Worm (Caenorhabditis elegans) whole organism, L1 larva: ENCODE data around the gene npr-41.
"Not testable (repeated sequence)": the region's sequence is repeated elsewhere in the genome, so short reads cannot be mapped to it uniquely, and the experiment has no call there.

Experiments
- C16A3.4 ChIP-seq: fragments of 150-350 bp; optimal IDR thresholded peaks from 2 replicates; lab custom pipeline; 2014; ENCODE audit warnings: missing biosample characterization, missing genetic modification characterization
- egl-27 ChIP-seq, 2 experiments: fragments of 150-350 bp in 1 of 2; sonication (generic microtip); optimal IDR thresholded peaks; 3 replicates each; lab custom pipeline; 2017 to 2018; ENCODE audit warnings: missing biosample characterization in 2 of 2, missing genetic modification characterization in 2 of 2, missing genetic modification reagents in 2 of 2
- ets-5 ChIP-seq: fragments of 200-800 bp; sonication (Bioruptor generic); IDR thresholded peaks from 2 replicates; pipeline ENCODE4 v1.3.6; 2022; ENCODE audit warnings: missing genetic modification characterization, missing compliant biosample characterization
- fkh-10 ChIP-seq: sonication (generic microtip); optimal IDR thresholded peaks from 2 replicates; lab custom pipeline; 2017; ENCODE audit warnings: missing biosample characterization, missing genetic modification reagents, missing genetic modification characterization
- hlh-17 ChIP-seq: fragments of 200-800 bp; sonication (Bioruptor generic); optimal IDR thresholded peaks from 2 replicates; lab custom pipeline; 2018; ENCODE audit warnings: missing genetic modification characterization, mild to moderate bottlenecking, missing compliant biosample characterization, moderate library complexity, borderline replicate concordance
- hpl-2 ChIP-seq: fragments of 150-350 bp; optimal IDR thresholded peaks from 2 replicates; lab custom pipeline; 2014; ENCODE audit warnings: missing biosample characterization, missing genetic modification reagents, missing genetic modification characterization
- irx-1 ChIP-seq: sonication (generic microtip); optimal IDR thresholded peaks from 2 replicates; lab custom pipeline; 2016; ENCODE audit warnings: missing genetic modification characterization, missing compliant biosample characterization
- isw-1 ChIP-seq: fragments of 200-800 bp; sonication (Bioruptor generic); IDR thresholded peaks from 2 replicates; pipeline ENCODE4 v1.3.6; 2022; ENCODE audit warnings: missing genetic modification characterization, missing compliant biosample characterization
- lin-35 ChIP-seq, 2 experiments: fragments of 150-350 bp; optimal IDR thresholded peaks; 2 replicates each; lab custom pipeline; 2014; ENCODE audit warnings: missing biosample characterization in 2 of 2, missing genetic modification characterization in 2 of 2, missing genetic modification reagents in 2 of 2
- pax-3 ChIP-seq: fragments of 200-800 bp; sonication (Bioruptor generic); optimal IDR thresholded peaks from 2 replicates; lab custom pipeline; 2018; ENCODE audit warnings: mild to moderate bottlenecking, missing genetic modification characterization, moderate library complexity, missing compliant biosample characterization
- skn-1 ChIP-seq: fragments of 150-350 bp; optimal IDR thresholded peaks from 2 replicates; lab custom pipeline; 2014; ENCODE audit warnings: missing biosample characterization, missing genetic modification characterization
- sup-37 ChIP-seq: fragments of 200-800 bp; sonication (Bioruptor generic); optimal IDR thresholded peaks from 2 replicates; lab custom pipeline; 2018; ENCODE audit warnings: mild to moderate bottlenecking, missing genetic modification characterization, missing compliant biosample characterization
- unc-62 ChIP-seq: fragments of 150-350 bp; optimal IDR thresholded peaks from 2 replicates; lab custom pipeline; 2014; ENCODE audit warnings: missing biosample characterization, missing genetic modification reagents, missing genetic modification characterization
- unc-86 ChIP-seq: sonication (generic microtip); optimal IDR thresholded peaks from 2 replicates; lab custom pipeline; 2016; ENCODE audit warnings: missing genetic modification characterization, missing compliant biosample characterization
- unc-98 ChIP-seq: fragments of 200-800 bp; sonication (Bioruptor generic); IDR thresholded peaks from 2 replicates; pipeline ENCODE4 v1.3.6; 2022; ENCODE audit warnings: missing genetic modification characterization, missing compliant biosample characterization
- vab-15 ChIP-seq: sonication (generic microtip); optimal IDR thresholded peaks from 2 replicates; lab custom pipeline; 2017; ENCODE audit warnings: missing genotype, mild to moderate bottlenecking, missing genetic modification characterization, missing compliant biosample characterization
- xbp-1 ChIP-seq: sonication (generic microtip); optimal IDR thresholded peaks from 2 replicates; lab custom pipeline; 2016; ENCODE audit warnings: missing genetic modification characterization, missing compliant biosample characterization
- ztf-11 ChIP-seq, 2 experiments: sonication (generic microtip); optimal IDR thresholded peaks; 2 replicates each; lab custom pipeline; 2016 to 2017; ENCODE audit warnings: missing genetic modification characterization in 2 of 2, missing biosample characterization in 1 of 2, missing compliant biosample characterization in 1 of 2

The npr-41 gene

ce11 chrII:11551981-11552380 lies 41.5 kb downstream of the npr-41 start, which contains the start of gene dhgd-1:
TSS of gene dhgd-1 (minus strand) at chrII:11552081.
- not testable (repeated sequence) for TF ChIP-seq pax-3 (tag; lab: Kevin White, UChicago); unc-62 (GFP tag; lab: Kevin White, UChicago); ztf-11 (tag; optimal IDR thresholded peaks at IDR 0.05; lab: Kevin White, UChicago)

ce11 chrII:11555634-11556033 lies 45.2 kb downstream of the npr-41 start, which contains the start of gene F54D5.24:
TSS of gene F54D5.24 (plus strand) at chrII:11555949.
- TF ChIP-seq irx-1 (no peak), vab-15 (tag; lab: Kevin White, UChicago) (no peak), ets-5 (no peak), xbp-1 (tag; lab: Kevin White, UChicago) (no peak), sup-37 (no peak), isw-1 (GFP tag; lab: Robert Waterston, UW) (no peak), lin-35 (GFP tag; optimal IDR thresholded peaks at IDR 0.05; lab: Kevin White, UChicago) (no peak), fkh-10 (GFP tag; lab: Kevin White, UChicago) (no peak), skn-1 (tag; lab: Kevin White, UChicago) (no peak), hlh-17 (GFP tag; lab: Kevin White, UChicago) (no peak), unc-86 (tag; lab: Kevin White, UChicago) (no peak), egl-27 (tag; optimal IDR thresholded peaks at IDR 0.05; lab: Kevin White, UChicago) (no peak)

- TF ChIP-seq unc-98 (no peak), C16A3.4 (tag; lab: Kevin White, UChicago) (no peak), hpl-2 (GFP tag; lab: Kevin White, UChicago) (no peak)
- TF ChIP-seq, all 84 proteins: peak for 0
These were observed 45.9 kb downstream of the npr-41 start, which contains the start of gene F54D5.17 for ce11 chrII:11556338-11556737. TSS of gene F54D5.17 (plus strand) at chrII:11556638.
